Worm (Caenorhabditis elegans): Measurements from ENCODE around the gene F38E9.4.

DNA sequence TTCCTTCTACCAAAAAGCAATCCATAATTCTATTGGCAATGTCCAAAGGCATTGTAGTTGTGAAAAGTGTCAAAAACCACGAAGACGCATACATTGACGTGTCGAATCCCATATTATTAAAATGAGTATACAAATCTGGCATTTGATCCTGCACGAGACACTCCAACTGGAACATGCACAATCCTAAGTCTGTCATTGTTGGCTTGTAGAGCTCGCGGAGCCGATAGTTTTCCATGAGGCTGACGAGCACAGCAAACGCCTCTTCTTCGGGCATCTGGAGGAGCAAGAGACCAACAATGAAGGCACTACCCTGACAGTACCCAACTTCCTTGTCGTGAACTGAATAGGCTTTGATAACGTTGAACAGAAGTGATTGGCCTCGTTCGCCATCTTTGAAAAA, 45.1 kb upstream of the F38E9.4 start:
- TF ChIP-seq him-1 (tag; optimal IDR thresholded peaks at IDR 0.05) (no peak), W03F9.2 (tag; optimal IDR thresholded peaks at IDR 0.05) (no peak)

All from whole organism, L4/young adult.